Worm (Caenorhabditis elegans): ENCODE measurements around the gene frh-1.

frh-1 gene

DNA sequence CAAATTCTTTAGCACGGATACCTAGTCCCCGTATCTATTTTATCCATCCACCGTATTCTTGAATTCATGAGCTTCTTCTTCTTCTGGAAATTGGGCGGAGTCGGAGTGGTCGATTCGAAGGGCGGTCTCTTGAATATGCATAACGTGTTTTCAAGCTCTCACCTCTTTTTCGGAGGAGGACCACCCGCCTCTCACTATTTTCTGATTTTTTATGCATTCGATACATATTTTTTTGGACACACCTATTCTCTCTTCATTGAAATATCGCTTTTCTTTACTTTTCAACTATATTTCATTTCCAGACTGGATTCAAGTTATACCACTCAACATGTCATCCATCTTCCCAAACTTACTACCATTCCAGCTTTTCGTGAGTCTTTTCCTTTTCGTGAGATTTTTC is 11.3 kb downstream of the frh-1 start, which contains the start of gene egl-44:
Gene egl-44, plus strand, starts transcription at position 301 of the 400 bp plus-strand sequence.
- TF ChIP-seq ZK546.5 (tag; optimal IDR thresholded peaks at IDR 0.05) (no peak), ceh-82 (tag; optimal IDR thresholded peaks at IDR 0.05) (no peak), alr-1 (tag; optimal IDR thresholded peaks at IDR 0.05) (no peak), C34F6.9 (tag; optimal IDR thresholded peaks at IDR 0.05) (no peak), nhr-129 (tag; optimal IDR thresholded peaks at IDR 0.05) (no peak), ztf-11 (tag; optimal IDR thresholded peaks at IDR 0.05) (no peak), F13H6.1 (tag; optimal IDR thresholded peaks at IDR 0.05) (no peak), blmp-1 (tag; optimal IDR thresholded peaks at IDR 0.05; ENCODE audit: insufficient read depth) (no peak), mdl-1 (tag; optimal IDR thresholded peaks at IDR 0.05) (no peak), lin-13 (GFP tag; optimal IDR thresholded peaks at IDR 0.05) (no peak), nhr-77 (tag; optimal IDR thresholded peaks at IDR 0.05) (no peak), ztf-1 (GFP tag; conservative IDR thresholded peaks at IDR 0.05) (no peak), elt-1 (tag; optimal IDR thresholded peaks at IDR 0.05) (no peak), lin-11 (tag; optimal IDR thresholded peaks at IDR 0.05) (no peak), skn-1 (tag; optimal IDR thresholded peaks at IDR 0.05) (no peak), lsy-2 (tag; optimal IDR thresholded peaks at IDR 0.05) (no peak), aly-2 (tag; optimal IDR thresholded peaks at IDR 0.05) (no peak)

DNA sequence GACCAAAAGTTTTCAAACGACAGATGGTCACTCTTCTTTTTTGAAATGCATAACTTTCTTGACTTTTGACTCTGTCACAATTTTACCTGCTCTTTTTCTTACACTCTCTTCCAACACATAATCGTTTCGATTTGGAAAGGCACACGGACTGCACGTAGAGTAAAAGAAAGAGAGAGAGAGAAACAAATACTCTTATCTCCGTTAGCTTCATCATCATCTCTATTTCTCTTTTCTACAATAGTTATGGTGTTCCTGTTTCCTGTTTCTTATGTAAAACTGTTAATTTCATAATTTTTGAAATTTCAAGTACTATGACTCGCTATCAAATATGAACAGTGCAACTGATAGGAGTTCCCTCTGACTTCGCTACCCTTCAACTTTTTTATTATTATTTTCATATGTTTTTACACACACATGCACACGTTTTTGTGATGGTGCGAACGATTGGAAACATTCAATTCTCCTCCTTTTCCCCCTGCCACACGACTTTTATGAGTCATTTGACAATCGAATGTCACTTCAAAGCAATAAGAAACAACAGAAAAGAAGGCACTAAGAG is 13.0 kb downstream of the frh-1 start:
- no peak for TF ChIP-seq lin-39 (tag; optimal IDR thresholded peaks at IDR 0.05)
- TF ChIP-seq skn-1 (tag; optimal IDR thresholded peaks at IDR 0.05) = peak; percentile 81
- no peak for TF ChIP-seq nhr-6 (tag; optimal IDR thresholded peaks at IDR 0.05)
- TF ChIP-seq fos-1 (tag; optimal IDR thresholded peaks at IDR 0.05) = peak; percentile 99
- TF ChIP-seq blmp-1 (tag; optimal IDR thresholded peaks at IDR 0.05; ENCODE audit: insufficient read depth) = no peak
- peak; percentile 46 for TF ChIP-seq sma-9 (GFP tag; optimal IDR thresholded peaks at IDR 0.05)
- TF ChIP-seq sma-9 (tag; optimal IDR thresholded peaks at IDR 0.05) = no peak
- no peak for TF ChIP-seq mdl-1 (tag; optimal IDR thresholded peaks at IDR 0.05)
- TF ChIP-seq nhr-129 (tag; optimal IDR thresholded peaks at IDR 0.05) = peak; percentile 44
- TF ChIP-seq nhr-77 (tag; optimal IDR thresholded peaks at IDR 0.05) = no peak
- TF ChIP-seq lsy-2 (tag; optimal IDR thresholded peaks at IDR 0.05) = peak in 1 of 2 experiments; percentile 8
- TF ChIP-seq ztf-11 (tag; optimal IDR thresholded peaks at IDR 0.05) = no peak
- no peak for TF ChIP-seq unc-55 (GFP tag; optimal IDR thresholded peaks at IDR 0.05)
- no peak for TF ChIP-seq ama-1 (optimal IDR thresholded peaks at IDR 0.05)
- no peak for TF ChIP-seq F13H6.1 (tag; optimal IDR thresholded peaks at IDR 0.05)
- TF ChIP-seq crh-2 (tag; optimal IDR thresholded peaks at IDR 0.05) = peak; percentile 63

DNA sequence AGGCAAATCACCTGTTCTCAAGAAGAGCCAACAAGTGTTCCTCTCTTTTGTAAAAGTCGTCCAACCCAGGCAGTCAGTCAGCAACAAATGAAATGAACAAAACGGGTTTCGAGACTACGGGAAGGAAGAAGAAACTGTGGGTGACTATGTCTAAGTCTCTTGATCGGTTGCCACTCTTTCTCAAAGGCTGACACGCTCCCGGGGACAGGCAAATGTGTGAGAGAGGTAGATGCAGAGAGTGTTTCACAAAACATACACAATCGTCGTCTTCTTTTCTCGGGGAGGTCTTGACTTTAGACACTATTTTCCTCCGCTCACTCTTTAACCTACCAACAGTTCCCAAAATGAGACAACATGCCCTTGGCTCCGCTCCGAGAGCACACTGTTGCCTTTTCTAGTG is 13.9 kb downstream of the frh-1 start:
- TF ChIP-seq elt-3 (tag; optimal IDR thresholded peaks at IDR 0.05) (no peak), nhr-12 (tag; optimal IDR thresholded peaks at IDR 0.05) (no peak), lin-39 (tag; optimal IDR thresholded peaks at IDR 0.05) (no peak), ztf-11 (tag; optimal IDR thresholded peaks at IDR 0.05) (no peak), nhr-77 (tag; optimal IDR thresholded peaks at IDR 0.05) (no peak), mdl-1 (tag; optimal IDR thresholded peaks at IDR 0.05) (no peak), Y55F3AM.14 (GFP tag; optimal IDR thresholded peaks at IDR 0.05) (no peak), nhr-25 (tag; optimal IDR thresholded peaks at IDR 0.05) (peak; percentile 62), sma-3 (GFP tag; optimal IDR thresholded peaks at IDR 0.05) (peak; percentile 23), elt-1 (tag; optimal IDR thresholded peaks at IDR 0.05) (no peak), crh-2 (tag; optimal IDR thresholded peaks at IDR 0.05) (peak; percentile 51), nhr-23 (tag; optimal IDR thresholded peaks at IDR 0.05) (no peak), R02D3.7 (tag; optimal IDR thresholded peaks at IDR 0.05) (no peak), fos-1 (tag; optimal IDR thresholded peaks at IDR 0.05) (peak; percentile 68), snpc-4 (tag; optimal IDR thresholded peaks at IDR 0.05) (no peak), blmp-1 (tag; optimal IDR thresholded peaks at IDR 0.05; ENCODE audit: insufficient read depth) (peak; percentile 28), nhr-6 (tag; optimal IDR thresholded peaks at IDR 0.05) (no peak), aly-2 (tag; optimal IDR thresholded peaks at IDR 0.05) (no peak), ztf-4 (tag; optimal IDR thresholded peaks at IDR 0.05) (no peak), zag-1 (tag; optimal IDR thresholded peaks at IDR 0.05) (no peak), unc-39 (tag; optimal IDR thresholded peaks at IDR 0.05) (no peak), C34F6.9 (tag; optimal IDR thresholded peaks at IDR 0.05) (no peak), lin-13 (GFP tag; optimal IDR thresholded peaks at IDR 0.05) (peak; percentile 27), nhr-21 (tag; optimal IDR thresholded peaks at IDR 0.05) (peak; percentile 27), F13H6.1 (tag; optimal IDR thresholded peaks at IDR 0.05) (peak; percentile 53), nhr-11 (tag; optimal IDR thresholded peaks at IDR 0.05) (no peak), nhr-237 (tag; optimal IDR thresholded peaks at IDR 0.05) (no peak), unc-62 (GFP tag; optimal IDR thresholded peaks at IDR 0.05) (no peak), sma-9 (GFP tag; optimal IDR thresholded peaks at IDR 0.05) (peak; percentile 32), sma-9 (tag; optimal IDR thresholded peaks at IDR 0.05) (no peak), nhr-129 (tag; optimal IDR thresholded peaks at IDR 0.05) (peak; percentile 81), egl-27 (tag; optimal IDR thresholded peaks at IDR 0.05) (no peak)
